Worm (Caenorhabditis elegans) whole organism, L4/young adult: ENCODE results near the gene dgn-1.

Experiments used
- W03F9.2 ChIP-seq: fragments of 150-350 bp; optimal IDR thresholded peaks from 2 replicates; lab custom pipeline; 2014; ENCODE audit warnings: missing biosample characterization, missing genetic modification characterization
- dao-5 ChIP-seq: sonication (generic microtip); optimal IDR thresholded peaks from 2 replicates; lab custom pipeline; 2016; ENCODE audit warnings: missing genotype, missing genetic modification characterization, moderate library complexity, missing compliant biosample characterization
- him-1 ChIP-seq: sonication (generic microtip); optimal IDR thresholded peaks from 2 replicates; lab custom pipeline; 2016; ENCODE audit warnings: missing genotype, missing genetic modification reagents, missing genetic modification characterization, missing compliant biosample characterization

DNA sequence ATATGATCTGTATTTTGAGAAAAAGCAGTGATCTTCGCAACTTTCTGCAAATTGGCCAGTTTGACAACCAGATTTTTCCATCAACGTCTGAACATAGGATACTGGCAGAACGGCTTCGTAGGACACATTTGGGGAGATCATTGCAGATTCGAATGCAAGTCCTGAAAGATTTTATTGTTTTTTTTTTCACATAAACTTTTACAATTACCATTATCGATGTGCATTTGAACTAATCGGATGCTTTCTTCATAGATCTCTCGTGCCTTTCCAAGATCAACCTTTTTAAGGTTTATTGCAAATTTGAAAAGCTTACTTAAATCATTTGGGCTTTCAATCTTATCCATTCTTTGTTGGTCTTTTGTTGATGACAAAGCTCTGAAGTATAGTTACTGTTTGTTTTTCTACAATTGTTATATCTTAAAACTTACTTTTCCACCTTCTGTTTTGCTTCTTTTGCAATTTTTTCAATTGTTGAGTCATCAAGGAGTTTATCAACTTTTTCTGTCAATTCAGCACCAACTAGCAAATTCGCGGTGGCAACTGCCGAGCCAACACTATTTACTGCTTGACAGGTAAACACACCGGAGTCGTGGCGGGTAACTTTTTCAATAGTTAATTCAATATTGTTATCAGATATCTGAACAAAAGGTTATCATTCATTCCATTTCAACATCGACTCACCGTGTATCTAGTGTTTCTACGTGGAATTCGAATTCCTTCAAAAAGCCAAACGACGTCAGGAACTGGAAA, 47.8 kb upstream of the dgn-1 start:
- TF ChIP-seq W03F9.2, result no peak
- no peak for TF ChIP-seq him-1 (tag; lab: Kevin White, UChicago)
- no peak for TF ChIP-seq dao-5 (tag; lab: Kevin White, UChicago)
